Worm (Caenorhabditis elegans) whole organism, young adult: ENCODE measurements around the gene H20J04.6.
A peak's percentile ranks its signal among the peaks of the same experiment; 100 is the strongest.

ENCODE experiments used
- K12H6.12 ChIP-seq: fragments of 200-800 bp; sonication (Bioruptor generic); optimal IDR thresholded peaks from 2 replicates; lab custom pipeline; 2018; ENCODE audit warnings: mild to moderate bottlenecking, missing genetic modification characterization, missing compliant biosample characterization
- aptf-3 ChIP-seq: fragments of 200-800 bp; sonication (Bioruptor generic); IDR thresholded peaks from 2 replicates; pipeline ENCODE4 v1.3.6; 2022; ENCODE audit warnings: missing genetic modification characterization, missing compliant biosample characterization
- attf-3 ChIP-seq: fragments of 200-800 bp; sonication (Bioruptor generic); conservative IDR thresholded peaks from 2 replicates; pipeline ENCODE4 v1.3.6; 2022; ENCODE audit warnings: missing genetic modification reagents, missing genetic modification characterization, missing compliant biosample characterization
- hmg-20 ChIP-seq: fragments of 200-800 bp; sonication (Bioruptor generic); IDR thresholded peaks from 2 replicates; pipeline ENCODE4 v1.3.6; 2022; ENCODE audit warnings: missing genetic modification reagents, missing genetic modification characterization, missing compliant biosample characterization
- hsf-1 ChIP-seq: fragments of 200-800 bp; sonication (Bioruptor generic); IDR thresholded peaks from 2 replicates; pipeline ENCODE4 v1.3.6; 2022; ENCODE audit warnings: missing genetic modification reagents, missing genetic modification characterization, missing compliant biosample characterization
- sea-2 ChIP-seq: fragments of 200-800 bp; sonication (Bioruptor generic); IDR thresholded peaks from 2 replicates; pipeline ENCODE4 v1.3.6; 2022; ENCODE audit warnings: missing genetic modification characterization, missing compliant biosample characterization
- snpc-1.3 ChIP-seq: sonication (generic microtip); optimal IDR thresholded peaks from 2 replicates; lab custom pipeline; 2017; ENCODE audit warnings: missing genetic modification characterization, mild to moderate bottlenecking, missing compliant biosample characterization, antibody characterized with exemption, moderate library complexity, missing genotype, missing genetic modification reagents; ENCODE audit not compliant: insufficient read depth
- tbp1 ChIP-seq: fragments of 200-800 bp; sonication (Bioruptor generic); optimal IDR thresholded peaks from 2 replicates; lab custom pipeline; 2018; ENCODE audit warnings: mild to moderate bottlenecking, missing genetic modification characterization, missing compliant biosample characterization

DNA sequence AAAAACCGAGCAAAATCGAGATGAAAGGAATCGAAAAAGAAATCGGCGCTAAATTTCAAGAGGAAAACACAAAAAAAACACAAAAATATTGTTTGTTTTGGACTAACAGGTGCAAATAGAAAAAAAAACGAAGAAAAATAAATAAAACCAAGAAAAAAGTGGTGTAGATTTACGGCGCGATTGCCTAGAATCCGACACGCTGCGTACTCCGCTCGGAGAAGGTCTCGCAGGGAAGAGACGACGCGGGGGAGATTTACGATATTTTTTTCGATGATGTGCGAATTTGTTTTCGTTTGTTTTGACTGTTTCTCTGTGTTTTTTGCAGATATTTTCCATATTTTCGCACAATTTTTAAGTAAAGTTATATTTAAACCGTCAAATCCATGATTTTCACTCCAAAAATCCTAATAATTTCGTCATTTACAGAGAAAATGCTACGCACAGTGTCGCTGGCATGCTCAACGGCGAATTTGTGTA is 23.8 kb upstream of the H20J04.6 start, which contains the start of gene sco-1:
- peak; percentile 83 for TF ChIP-seq K12H6.12
- TF ChIP-seq hsf-1 (GFP tag; lab: Robert Waterston, UW): peak; percentile 61; the same call in 1 of the 2 replicates
- 0 out of 2 replicates have a peak, but pooled peaks have one; percentile 59 for TF ChIP-seq sea-2 (GFP tag; lab: Robert Waterston, UW)
- peak; percentile 73 for TF ChIP-seq attf-3
- TF ChIP-seq tbp1 (GFP tag; lab: Kevin White, UChicago): peak; percentile 71
- TF ChIP-seq aptf-3 (GFP tag; lab: Robert Waterston, UW): no peak
- TF ChIP-seq snpc-1.3 (tag; lab: Kevin White, UChicago): peak; percentile 78
- TF ChIP-seq hmg-20 (GFP tag; lab: Robert Waterston, UW): peak; percentile 87
